Fruit fly (Drosophila melanogaster): ENCODE measurements around the gene CG33939.

- TF ChIP-seq CG8478 (optimal IDR thresholded peaks at IDR 0.05) (no peak), EcR (GFP tag; optimal IDR thresholded peaks at IDR 0.05) (no peak), pan (optimal IDR thresholded peaks at IDR 0.05) (no peak), psq (optimal IDR thresholded peaks at IDR 0.05) (no peak), usp (GFP tag; optimal IDR thresholded peaks at IDR 0.05) (no peak)
Observed at dm6 chrX:19135768-19136167, 38.9 kb downstream of the CG33939 start, which contains the start of gene Obp18a.

Measured in whole organism.